Worm (Caenorhabditis elegans) whole organism, early embryonic: ENCODE data around the gene tasp-1.

Experiments used
- B0310.2 ChIP-seq: sonication (generic microtip); optimal IDR thresholded peaks from 2 replicates; lab custom pipeline; 2016; ENCODE audit warnings: mild to moderate bottlenecking, missing genetic modification characterization, missing compliant biosample characterization
- F13C5.2 ChIP-seq: sonication (generic microtip); optimal IDR thresholded peaks from 2 replicates; lab custom pipeline; 2017; ENCODE audit warnings: mild to moderate bottlenecking, missing genetic modification characterization, inconsistent platforms, missing compliant biosample characterization
- ama-1 ChIP-seq: fragments of 150-350 bp; optimal IDR thresholded peaks from 2 replicates; lab custom pipeline; 2014
- ceh-36 ChIP-seq: sonication (generic microtip); optimal IDR thresholded peaks from 2 replicates; lab custom pipeline; 2016; ENCODE audit warnings: missing genetic modification characterization, inconsistent platforms, missing compliant biosample characterization
- ets-7 ChIP-seq: sonication (generic microtip); optimal IDR thresholded peaks from 2 replicates; lab custom pipeline; 2016; ENCODE audit warnings: missing genotype, missing genetic modification characterization, missing compliant biosample characterization
- flt-1 ChIP-seq: fragments of 200-800 bp; sonication (Bioruptor generic); IDR thresholded peaks from 2 replicates; pipeline ENCODE4 v1.3.6; 2022; ENCODE audit warnings: missing genetic modification characterization, missing compliant biosample characterization
- hmbx-1 ChIP-seq: sonication (generic microtip); optimal IDR thresholded peaks from 2 replicates; lab custom pipeline; 2016; ENCODE audit warnings: mild to moderate bottlenecking, missing genetic modification characterization, missing compliant biosample characterization
- hmg-4 ChIP-seq: fragments of 200-800 bp; sonication (Bioruptor generic); optimal IDR thresholded peaks from 2 replicates; lab custom pipeline; 2018; ENCODE audit warnings: mild to moderate bottlenecking, missing genetic modification characterization, missing compliant biosample characterization
- hnd-1 ChIP-seq: sonication (generic microtip); optimal IDR thresholded peaks from 2 replicates; lab custom pipeline; 2016; ENCODE audit warnings: missing genetic modification characterization, missing compliant biosample characterization
- scrt-1 ChIP-seq: fragments of 200-800 bp; sonication (Bioruptor generic); IDR thresholded peaks from 2 replicates; pipeline ENCODE4 v1.3.6; 2022; ENCODE audit warnings: missing genetic modification characterization, missing compliant biosample characterization
- sea-1 ChIP-seq: fragments of 200-800 bp; sonication (Bioruptor generic); conservative IDR thresholded peaks from 2 replicates; pipeline ENCODE4 v1.3.6; 2022; ENCODE audit warnings: missing genetic modification characterization, missing compliant biosample characterization
- tbx-11 ChIP-seq: fragments of 200-800 bp; sonication (Bioruptor generic); IDR thresholded peaks from 2 replicates; pipeline ENCODE4 v1.3.6; 2022; ENCODE audit warnings: missing genetic modification characterization, missing compliant biosample characterization
- tbx-37 ChIP-seq: fragments of 200-800 bp; sonication (Bioruptor generic); conservative IDR thresholded peaks from 2 replicates; pipeline ENCODE4 v1.3.6; 2022; ENCODE audit warnings: missing genetic modification reagents, missing genetic modification characterization, missing compliant biosample characterization
- tra-4 ChIP-seq: sonication (generic microtip); optimal IDR thresholded peaks from 2 replicates; lab custom pipeline; 2017; ENCODE audit warnings: missing genetic modification characterization, missing compliant biosample characterization

DNA sequence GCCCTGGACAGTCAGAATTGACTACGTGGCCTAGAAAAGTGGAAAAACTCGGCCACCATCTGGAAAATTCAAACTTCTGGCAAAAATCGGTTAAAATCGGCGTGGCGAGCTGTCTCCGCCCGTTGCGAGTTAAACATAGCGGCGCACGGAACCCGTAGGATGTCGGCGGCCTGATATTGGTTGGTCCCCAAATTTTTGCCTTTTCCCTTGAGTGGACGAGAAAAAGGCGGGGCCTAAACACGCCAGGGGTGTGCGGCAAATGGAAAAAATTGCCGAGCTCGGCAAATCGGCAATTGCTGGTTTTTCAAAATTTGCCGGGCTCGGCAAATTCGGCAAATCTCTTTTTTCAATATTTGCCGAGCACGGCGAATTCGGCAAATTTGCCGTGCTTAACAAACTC lies 25.8 kb upstream of the tasp-1 start:
- no peak for TF ChIP-seq tbx-37 (GFP tag; lab: Robert Waterston, UW)
- TF ChIP-seq ama-1 (lab: Kevin White, UChicago): no peak
- no peak for TF ChIP-seq flt-1
- TF ChIP-seq hnd-1 (tag; lab: Kevin White, UChicago): no peak
- TF ChIP-seq B0310.2 (tag; lab: Kevin White, UChicago): no peak
- no peak for TF ChIP-seq hmg-4 (GFP tag; lab: Kevin White, UChicago)
- TF ChIP-seq ceh-36 (tag; lab: Kevin White, UChicago): no peak
- TF ChIP-seq ets-7 (tag; lab: Kevin White, UChicago): no peak
- no peak for TF ChIP-seq hmbx-1 (tag; lab: Kevin White, UChicago)
- TF ChIP-seq tbx-11 (GFP tag; lab: Robert Waterston, UW): no peak
- no peak for TF ChIP-seq scrt-1 (GFP tag; lab: Robert Waterston, UW)
- TF ChIP-seq F13C5.2 (tag; lab: Kevin White, UChicago): no peak
- no peak for TF ChIP-seq sea-1 (GFP tag; lab: Robert Waterston, UW)
- TF ChIP-seq tra-4: no peak
